Worm (Caenorhabditis elegans) whole organism, L1 larva: ENCODE data around the gene H38K22.9.
A peak's percentile ranks its signal among the peaks of the same experiment; 100 is the strongest.

Source experiments
- C04F5.9 ChIP-seq: sonication (generic microtip); optimal IDR thresholded peaks from 2 replicates; lab custom pipeline; 2016; ENCODE audit warnings: missing genetic modification characterization, missing compliant biosample characterization
- C34B4.2 ChIP-seq: sonication (generic microtip); optimal IDR thresholded peaks from 2 replicates; lab custom pipeline; 2017; ENCODE audit warnings: mild to moderate bottlenecking, missing genetic modification characterization, missing compliant biosample characterization
- ama-1 ChIP-seq: fragments of 150-350 bp; optimal IDR thresholded peaks from 2 replicates; lab custom pipeline; 2014
- blmp-1 ChIP-seq: fragments of 150-350 bp; optimal IDR thresholded peaks from 2 replicates; lab custom pipeline; 2014; ENCODE audit warnings: missing biosample characterization, missing genetic modification characterization
- ceh-82 ChIP-seq, 3 experiments: fragments of 150-350 bp in 1 of 3; sonication (generic microtip) in 2 of 3; optimal IDR thresholded peaks; 2 replicates each; lab custom pipeline; 2014 to 2017; ENCODE audit warnings: missing biosample characterization in 3 of 3, missing genetic modification characterization in 3 of 3
- ces-1 ChIP-seq: fragments of 150-350 bp; optimal IDR thresholded peaks from 2 replicates; lab custom pipeline; 2014; ENCODE audit warnings: missing biosample characterization, missing genetic modification reagents, missing genetic modification characterization
- dpl-1 ChIP-seq, 3 experiments: fragments of 150-350 bp in 2 of 3; sonication (generic microtip) in 1 of 3; optimal IDR thresholded peaks; 2 replicates each; lab custom pipeline; 2014 to 2017; ENCODE audit warnings: missing biosample characterization in 3 of 3, missing genetic modification characterization in 3 of 3, missing genetic modification reagents in 3 of 3
- dsc-1 ChIP-seq: sonication (generic microtip); optimal IDR thresholded peaks from 2 replicates; lab custom pipeline; 2016; ENCODE audit warnings: mild to moderate bottlenecking, missing genetic modification characterization, missing compliant biosample characterization
- efl-1 ChIP-seq, 4 experiments: fragments of 150-350 bp; optimal IDR thresholded peaks in 3 of 4; peaks in 1 of 4; 1 replicate in 1 of 4; 2 replicates in 3 of 4; lab custom pipeline; 2014; ENCODE audit warnings: missing biosample characterization in 2 of 4, missing genetic modification characterization in 2 of 4, missing genetic modification reagents in 2 of 4
- egl-13 ChIP-seq: sonication (generic microtip); optimal IDR thresholded peaks from 2 replicates; lab custom pipeline; 2016; ENCODE audit warnings: missing genotype, missing genetic modification reagents, missing genetic modification characterization, missing compliant biosample characterization
- egl-27 ChIP-seq, 2 experiments: fragments of 150-350 bp in 1 of 2; sonication (generic microtip); optimal IDR thresholded peaks; 3 replicates each; lab custom pipeline; 2017 to 2018; ENCODE audit warnings: missing biosample characterization in 2 of 2, missing genetic modification characterization in 2 of 2, missing genetic modification reagents in 2 of 2
- elt-2 ChIP-seq: sonication (generic microtip); optimal IDR thresholded peaks from 2 replicates; lab custom pipeline; 2016; ENCODE audit warnings: missing genetic modification characterization, mild to moderate bottlenecking, inconsistent platforms, missing compliant biosample characterization, missing genetic modification reagents
- fkh-4 ChIP-seq: sonication (generic microtip); optimal IDR thresholded peaks from 2 replicates; lab custom pipeline; 2016; ENCODE audit warnings: missing compliant biosample characterization, missing genetic modification characterization, borderline replicate concordance
- fkh-8 ChIP-seq: sonication (generic microtip); optimal IDR thresholded peaks from 2 replicates; lab custom pipeline; 2016; ENCODE audit warnings: mild to moderate bottlenecking, missing genetic modification characterization, missing compliant biosample characterization
- irx-1 ChIP-seq: sonication (generic microtip); optimal IDR thresholded peaks from 2 replicates; lab custom pipeline; 2016; ENCODE audit warnings: missing genetic modification characterization, missing compliant biosample characterization
- isw-1 ChIP-seq: fragments of 200-800 bp; sonication (Bioruptor generic); IDR thresholded peaks from 2 replicates; pipeline ENCODE4 v1.3.6; 2022; ENCODE audit warnings: missing genetic modification characterization, missing compliant biosample characterization
- jun-1 ChIP-seq: fragments of 150-350 bp; optimal IDR thresholded peaks from 2 replicates; lab custom pipeline; 2014; ENCODE audit warnings: missing biosample characterization, missing genetic modification reagents, missing genetic modification characterization
- lin-13 ChIP-seq: fragments of 150-350 bp; optimal IDR thresholded peaks from 2 replicates; lab custom pipeline; 2014; ENCODE audit warnings: missing biosample characterization, missing genetic modification reagents, missing genetic modification characterization
- lin-14 ChIP-seq: fragments of 200-800 bp; sonication (Bioruptor generic); optimal IDR thresholded peaks from 2 replicates; lab custom pipeline; 2018; ENCODE audit warnings: mild to moderate bottlenecking, missing genetic modification characterization, moderate library complexity, missing compliant biosample characterization
- lin-35 ChIP-seq, 2 experiments: fragments of 150-350 bp; optimal IDR thresholded peaks; 2 replicates each; lab custom pipeline; 2014; ENCODE audit warnings: missing biosample characterization in 2 of 2, missing genetic modification characterization in 2 of 2, missing genetic modification reagents in 2 of 2
- lin-39 ChIP-seq: fragments of 150-350 bp; optimal IDR thresholded peaks from 2 replicates; lab custom pipeline; 2014; ENCODE audit warnings: missing biosample characterization, missing genetic modification reagents, missing genetic modification characterization
- lir-3 ChIP-seq: sonication (generic microtip); optimal IDR thresholded peaks from 2 replicates; lab custom pipeline; 2016; ENCODE audit warnings: mild to moderate bottlenecking, missing genetic modification characterization, moderate library complexity, missing compliant biosample characterization; ENCODE audit not compliant: poor library complexity
- lsy-2 ChIP-seq, 2 experiments: fragments of 150-350 bp; optimal IDR thresholded peaks; 2 replicates each; lab custom pipeline; 2014; ENCODE audit warnings: missing biosample characterization in 2 of 2, missing genetic modification characterization in 2 of 2
- mab-9 ChIP-seq: fragments of 200-800 bp; sonication (Bioruptor generic); IDR thresholded peaks from 2 replicates; pipeline ENCODE4 v1.3.6; 2022; ENCODE audit warnings: missing genetic modification reagents, missing genetic modification characterization, missing compliant biosample characterization
- mef-2 ChIP-seq: fragments of 150-350 bp; optimal IDR thresholded peaks from 2 replicates; lab custom pipeline; 2014; ENCODE audit warnings: missing biosample characterization, missing genetic modification characterization
- mep-1 ChIP-seq: fragments of 150-350 bp; optimal IDR thresholded peaks from 2 replicates; lab custom pipeline; 2014; ENCODE audit warnings: missing biosample characterization, missing genetic modification characterization
- nhr-20 ChIP-seq: sonication (generic microtip); optimal IDR thresholded peaks from 2 replicates; lab custom pipeline; 2016; ENCODE audit warnings: mild to moderate bottlenecking, missing genetic modification characterization, missing compliant biosample characterization
- nhr-28 ChIP-seq: fragments of 150-350 bp; optimal IDR thresholded peaks from 2 replicates; lab custom pipeline; 2014; ENCODE audit warnings: missing biosample characterization, missing genetic modification characterization
- nhr-47 ChIP-seq: sonication (generic microtip); optimal IDR thresholded peaks from 2 replicates; lab custom pipeline; 2016; ENCODE audit warnings: mild to moderate bottlenecking, missing genetic modification characterization, moderate library complexity, missing compliant biosample characterization
- nhr-71 ChIP-seq: sonication (generic microtip); optimal IDR thresholded peaks from 2 replicates; lab custom pipeline; 2016; ENCODE audit warnings: mild to moderate bottlenecking, missing genetic modification characterization, moderate library complexity, missing compliant biosample characterization
- nhr-77 ChIP-seq: fragments of 150-350 bp; optimal IDR thresholded peaks from 2 replicates; lab custom pipeline; 2014; ENCODE audit warnings: missing biosample characterization, missing genetic modification characterization
- nhr-84 ChIP-seq: sonication (generic microtip); optimal IDR thresholded peaks from 2 replicates; lab custom pipeline; 2017; ENCODE audit warnings: missing biosample characterization, missing genetic modification characterization
- nhr-85 ChIP-seq: sonication (generic microtip); peaks from one replicate; lab custom pipeline; 2016; ENCODE audit warnings: missing genetic modification characterization, inconsistent platforms, missing compliant biosample characterization
- snu-23 ChIP-seq: sonication (generic microtip); optimal IDR thresholded peaks from 2 replicates; lab custom pipeline; 2016; ENCODE audit warnings: missing genetic modification characterization, missing compliant biosample characterization
- swsn-7 ChIP-seq: sonication (generic microtip); optimal IDR thresholded peaks from 2 replicates; lab custom pipeline; 2016; ENCODE audit warnings: missing genetic modification characterization, missing compliant biosample characterization
- tlp-1 ChIP-seq: fragments of 150-350 bp; optimal IDR thresholded peaks from 2 replicates; lab custom pipeline; 2014; ENCODE audit warnings: missing biosample characterization, missing genetic modification characterization
- unc-86 ChIP-seq: sonication (generic microtip); optimal IDR thresholded peaks from 2 replicates; lab custom pipeline; 2016; ENCODE audit warnings: missing genetic modification characterization, missing compliant biosample characterization
- unc-98 ChIP-seq: fragments of 200-800 bp; sonication (Bioruptor generic); IDR thresholded peaks from 2 replicates; pipeline ENCODE4 v1.3.6; 2022; ENCODE audit warnings: missing genetic modification characterization, missing compliant biosample characterization
- xbp-1 ChIP-seq: sonication (generic microtip); optimal IDR thresholded peaks from 2 replicates; lab custom pipeline; 2016; ENCODE audit warnings: missing genetic modification characterization, missing compliant biosample characterization
- ztf-11 ChIP-seq, 2 experiments: sonication (generic microtip); optimal IDR thresholded peaks; 2 replicates each; lab custom pipeline; 2016 to 2017; ENCODE audit warnings: missing genetic modification characterization in 2 of 2, missing biosample characterization in 1 of 2, missing compliant biosample characterization in 1 of 2

Gene H38K22.9

ce11 chrIII:4332543-4333042 is 8.6 kb downstream of the H38K22.9 start, which contains the start of gene cdk-12 (continued):
- no peak for TF ChIP-seq ces-1 (GFP tag; lab: Kevin White, UChicago)
- no peak for TF ChIP-seq fkh-4 (tag; lab: Kevin White, UChicago)
- TF ChIP-seq mep-1 = peak; percentile 63
- no peak for TF ChIP-seq C34B4.2 (tag; lab: Kevin White, UChicago)
- no peak for TF ChIP-seq fkh-8 (tag; lab: Kevin White, UChicago)
- TF ChIP-seq nhr-85 (tag; lab: Kevin White, UChicago) = peak; percentile 9
- TF ChIP-seq xbp-1 (tag; lab: Kevin White, UChicago) = peak; percentile 53
- TF ChIP-seq lin-39 (tag; lab: Kevin White, UChicago) = no peak
- no peak for TF ChIP-seq egl-27 (tag; optimal IDR thresholded peaks at IDR 0.05; lab: Kevin White, UChicago)
- TF ChIP-seq irx-1 (tag; lab: Kevin White, UChicago) = peak; percentile 6
- peak; percentile 39 to 57 for TF ChIP-seq efl-1 (optimal IDR thresholded peaks at IDR 0.05; lab: Kevin White, UChicago)
- TF ChIP-seq efl-1 (GFP tag; optimal IDR thresholded peaks at IDR 0.05 in 1 of 2; lab: Kevin White, UChicago) = peak; percentile 51 to 94
- TF ChIP-seq dsc-1 (tag; lab: Kevin White, UChicago) = peak; percentile 19
- no peak for TF ChIP-seq mab-9 (GFP tag; lab: Robert Waterston, UW)
- TF ChIP-seq mef-2 (tag; lab: Kevin White, UChicago) = no peak
- TF ChIP-seq nhr-84 (tag; lab: Kevin White, UChicago) = no peak
- TF ChIP-seq lin-13 (GFP tag; lab: Kevin White, UChicago) = no peak
- no peak for TF ChIP-seq elt-2 (tag; lab: Kevin White, UChicago)
- TF ChIP-seq nhr-20 (tag; lab: Kevin White, UChicago) = peak; percentile 34
- no peak for TF ChIP-seq tlp-1
- peak; percentile 38 to 52 for TF ChIP-seq lin-35 (GFP tag; optimal IDR thresholded peaks at IDR 0.05; lab: Kevin White, UChicago)
- TF ChIP-seq lsy-2 (tag; optimal IDR thresholded peaks at IDR 0.05; lab: Kevin White, UChicago) = peak; percentile 62 to 72
- no peak for TF ChIP-seq egl-13
- TF ChIP-seq nhr-77 (tag; lab: Kevin White, UChicago) = no peak

ce11 chrIII:4335614-4336013 is 11.7 kb downstream of the H38K22.9 start:
- TF ChIP-seq isw-1 (GFP tag; lab: Robert Waterston, UW) (peak; percentile 39; the same call in 1 of the 2 replicates), C04F5.9 (tag; lab: Kevin White, UChicago) (no peak), nhr-71 (tag; lab: Kevin White, UChicago) (peak; percentile 34), fkh-8 (tag; lab: Kevin White, UChicago) (peak; percentile 66), ztf-11 (tag; optimal IDR thresholded peaks at IDR 0.05; lab: Kevin White, UChicago) (peak in 1 of 2 experiments; percentile 25), blmp-1 (tag; lab: Kevin White, UChicago) (peak; percentile 7), nhr-28 (tag; lab: Kevin White, UChicago) (no peak), unc-98 (GFP tag; lab: Robert Waterston, UW) (no peak), lsy-2 (tag; optimal IDR thresholded peaks at IDR 0.05; lab: Kevin White, UChicago) (peak in 1 of 2 experiments; percentile 46), lin-14 (GFP tag; lab: Kevin White, UChicago) (peak; percentile 86), swsn-7 (tag; lab: Kevin White, UChicago) (peak; percentile 31), ceh-82 (tag; optimal IDR thresholded peaks at IDR 0.05; lab: Kevin White, UChicago) (peak in 2 of 3 experiments; percentile 36 to 41), ama-1 (no peak), unc-86 (tag; lab: Kevin White, UChicago) (peak; percentile 40), xbp-1 (tag; lab: Kevin White, UChicago) (peak; percentile 9), snu-23 (GFP tag; lab: Kevin White, UChicago) (peak; percentile 25), jun-1 (peak; percentile 41), nhr-47 (tag; lab: Kevin White, UChicago) (peak; percentile 40), lir-3 (tag; lab: Kevin White, UChicago) (no peak), dpl-1 (GFP tag; optimal IDR thresholded peaks at IDR 0.05; lab: Kevin White, UChicago) (peak in 1 of 3 experiments; percentile 8), efl-1 (optimal IDR thresholded peaks at IDR 0.05; lab: Kevin White, UChicago) (peak in 1 of 2 experiments; percentile 48), efl-1 (GFP tag; optimal IDR thresholded peaks at IDR 0.05 in 1 of 2; lab: Kevin White, UChicago) (peak; percentile 19 to 24), nhr-84 (tag; lab: Kevin White, UChicago) (no peak), lin-35 (GFP tag; optimal IDR thresholded peaks at IDR 0.05; lab: Kevin White, UChicago) (peak in 1 of 2 experiments; percentile 37)
